Fruit fly (Drosophila melanogaster) whole organism, embryonic: ENCODE results near the gene Gcn5.
A peak's percentile ranks its signal among the peaks of the same experiment; 100 is the strongest.

Experiments
- BEAF-32 ChIP-seq: fragments of 200-800 bp; sonication (Bioruptor generic); optimal IDR thresholded peaks from 3 replicates; lab custom pipeline; 2017; ENCODE audit warnings: missing biosample characterization, missing genetic modification characterization, mild to moderate bottlenecking, moderate library complexity, missing genetic modification reagents
- CG10321 ChIP-seq: fragments of 200-800 bp; sonication (Bioruptor generic); IDR thresholded peaks from 2 replicates; pipeline ENCODE4 v1.3.6; 2022; ENCODE audit warnings: missing biosample characterization, missing genetic modification characterization
- CG10565 ChIP-seq: fragments of 200-800 bp; sonication (Bioruptor generic); optimal IDR thresholded peaks from 3 replicates; lab custom pipeline; 2016; ENCODE audit warnings: missing biosample characterization, mild to moderate bottlenecking, missing genetic modification characterization
- CG10654 ChIP-seq: fragments of 200-800 bp; sonication (Bioruptor generic); optimal IDR thresholded peaks from 2 replicates; lab custom pipeline; 2016; ENCODE audit warnings: missing biosample characterization, missing genetic modification characterization
- CG11695 ChIP-seq: fragments of 200-800 bp; sonication (Bioruptor generic); IDR thresholded peaks from 3 replicates; pipeline ENCODE4 v1.3.6; 2022; ENCODE audit warnings: missing biosample characterization, missing genetic modification characterization
- CG15269 ChIP-seq: fragments of 200-800 bp; sonication (Bioruptor generic); optimal IDR thresholded peaks from 2 replicates; lab custom pipeline; 2018; ENCODE audit warnings: missing biosample characterization, mild to moderate bottlenecking, missing genetic modification characterization, moderate library complexity
- CG16779 ChIP-seq: fragments of 200-800 bp; sonication (Bioruptor generic); IDR thresholded peaks from 2 replicates; pipeline ENCODE4 v1.3.6; 2022; ENCODE audit warnings: missing biosample characterization, missing genetic modification characterization
- CG17186 ChIP-seq: fragments of 200-800 bp; sonication (Bioruptor generic); optimal IDR thresholded peaks from 3 replicates; lab custom pipeline; 2017; ENCODE audit warnings: missing biosample characterization, missing genetic modification reagents, missing genetic modification characterization
- CG17385 ChIP-seq: fragments of 200-800 bp; sonication (Bioruptor generic); optimal IDR thresholded peaks from 3 replicates; lab custom pipeline; 2018; ENCODE audit warnings: missing biosample characterization, mild to moderate bottlenecking, missing genetic modification characterization
- CG17802 ChIP-seq: fragments of 200-800 bp; sonication (Bioruptor generic); optimal IDR thresholded peaks from 2 replicates; lab custom pipeline; 2018; ENCODE audit warnings: missing biosample characterization, mild to moderate bottlenecking, missing genetic modification characterization, moderate library complexity
- CG18476 ChIP-seq: fragments of 200-800 bp; sonication (Bioruptor generic); optimal IDR thresholded peaks from 2 replicates; lab custom pipeline; 2016; ENCODE audit warnings: missing biosample characterization, mild to moderate bottlenecking, missing genetic modification characterization
- CG2678 ChIP-seq: fragments of 200-800 bp; sonication (Bioruptor generic); optimal IDR thresholded peaks from 3 replicates; lab custom pipeline; 2019; ENCODE audit warnings: missing biosample characterization, mild to moderate bottlenecking, missing genetic modification characterization, moderate library complexity
- CG2712 ChIP-seq: fragments of 200-800 bp; optimal IDR thresholded peaks from 3 replicates; lab custom pipeline; 2019; ENCODE audit warnings: missing biosample characterization, mild to moderate bottlenecking, missing genetic modification characterization, moderate library complexity
- CG43689 ChIP-seq: fragments of 200-800 bp; sonication (Bioruptor generic); IDR thresholded peaks from 2 replicates; pipeline ENCODE4 v1.3.6; 2022; ENCODE audit warnings: missing biosample characterization, missing genetic modification characterization
- CG4424 ChIP-seq: fragments of 200-800 bp; sonication (Bioruptor generic); optimal IDR thresholded peaks from 3 replicates; lab custom pipeline; 2016; ENCODE audit warnings: missing biosample characterization, missing genetic modification characterization
- CG7963 ChIP-seq: fragments of 200-800 bp; sonication (Bioruptor generic); IDR thresholded peaks from 3 replicates; pipeline ENCODE4 v1.3.6; 2022; ENCODE audit warnings: missing biosample characterization, missing genetic modification characterization; ENCODE audit not compliant: partially characterized antibody
- CG9609 ChIP-seq: fragments of 200-800 bp; sonication (Bioruptor generic); optimal IDR thresholded peaks from 3 replicates; lab custom pipeline; 2016; ENCODE audit warnings: missing biosample characterization, missing genetic modification characterization
- CTCF ChIP-seq: fragments of 200-800 bp; sonication (Bioruptor generic); optimal IDR thresholded peaks from 2 replicates; lab custom pipeline; 2017; ENCODE audit warnings: missing biosample characterization, mild to moderate bottlenecking, missing genetic modification characterization, moderate library complexity
- CoRest ChIP-seq: fragments of 200-800 bp; sonication (Bioruptor generic); optimal IDR thresholded peaks from 3 replicates; lab custom pipeline; 2018; ENCODE audit warnings: missing biosample characterization, mild to moderate bottlenecking, missing genetic modification characterization, moderate library complexity
- E2f2 ChIP-seq: fragments of 200-800 bp; sonication (Bioruptor generic); IDR thresholded peaks from 2 replicates; pipeline ENCODE4 v1.3.6; 2022; ENCODE audit warnings: missing biosample characterization, missing genetic modification characterization
- Fer3 ChIP-seq: fragments of 200-800 bp; sonication (Bioruptor generic); optimal IDR thresholded peaks from 2 replicates; lab custom pipeline; 2018; ENCODE audit warnings: missing biosample characterization, mild to moderate bottlenecking, missing genetic modification characterization, moderate library complexity
- GATAe ChIP-seq: fragments of 200-800 bp; sonication (Bioruptor generic); conservative IDR thresholded peaks from 2 replicates; pipeline ENCODE4 v1.3.6; 2022; ENCODE audit warnings: missing biosample characterization, missing genetic modification characterization
- Hey ChIP-seq: fragments of 200-800 bp; sonication (Bioruptor generic); optimal IDR thresholded peaks from 3 replicates; lab custom pipeline; 2018; ENCODE audit warnings: missing biosample characterization, mild to moderate bottlenecking, missing genetic modification characterization
- Kr ChIP-seq: fragments of 200-800 bp; sonication (Bioruptor generic); optimal IDR thresholded peaks from 2 replicates; lab custom pipeline; 2017; ENCODE audit warnings: missing biosample characterization, mild to moderate bottlenecking, missing genetic modification characterization
- Med ChIP-seq: fragments of 200-800 bp; sonication (Bioruptor generic); peaks from one replicate; lab custom pipeline; 2016; ENCODE audit warnings: missing biosample characterization, missing genetic modification characterization, mild to moderate bottlenecking, inconsistent platforms, moderate library complexity
- Nf-YC ChIP-seq: fragments of 200-800 bp; optimal IDR thresholded peaks from 3 replicates; lab custom pipeline; 2019; ENCODE audit warnings: missing biosample characterization, mild to moderate bottlenecking, missing genetic modification characterization, moderate library complexity
- Scr ChIP-seq: fragments of 200-800 bp; sonication (Bioruptor generic); IDR thresholded peaks from 2 replicates; pipeline ENCODE4 v1.3.6; 2022; ENCODE audit warnings: missing biosample characterization, missing genetic modification characterization; ENCODE audit not compliant: partially characterized antibody
- Six4 ChIP-seq: fragments of 200-800 bp; sonication (Bioruptor generic); optimal IDR thresholded peaks from 2 replicates; lab custom pipeline; 2016; ENCODE audit warnings: missing biosample characterization, missing genetic modification characterization
- Sox102F ChIP-seq: fragments of 200-800 bp; sonication (Bioruptor generic); optimal IDR thresholded peaks from 2 replicates; lab custom pipeline; 2018; ENCODE audit warnings: missing biosample characterization, mild to moderate bottlenecking, missing genetic modification characterization, moderate library complexity
- Spps ChIP-seq: fragments of 200-800 bp; sonication (Bioruptor generic); optimal IDR thresholded peaks from 2 replicates; lab custom pipeline; 2018; ENCODE audit warnings: missing biosample characterization, mild to moderate bottlenecking, missing genetic modification characterization
- aop ChIP-seq: fragments of 200-800 bp; sonication (Bioruptor generic); IDR thresholded peaks from 2 replicates; pipeline ENCODE4 v1.3.6; 2022; ENCODE audit warnings: missing biosample characterization, missing genetic modification characterization
- ara ChIP-seq: fragments of 200-800 bp; sonication (Bioruptor generic); IDR thresholded peaks from 2 replicates; pipeline ENCODE4 v1.3.6; 2022; ENCODE audit warnings: missing biosample characterization, missing genetic modification characterization
- ato ChIP-seq: fragments of 200-800 bp; sonication (Bioruptor generic); IDR thresholded peaks from 2 replicates; pipeline ENCODE4 v1.3.6; 2022; ENCODE audit warnings: missing biosample characterization, missing genetic modification characterization; ENCODE audit not compliant: partially characterized antibody
- bowl ChIP-seq: fragments of 200-800 bp; sonication (Bioruptor generic); IDR thresholded peaks from 2 replicates; pipeline ENCODE4 v1.3.6; 2022; ENCODE audit warnings: missing biosample characterization, missing genetic modification characterization
- cg ChIP-seq: fragments of 200-800 bp; sonication (Bioruptor generic); optimal IDR thresholded peaks from 3 replicates; lab custom pipeline; 2019; ENCODE audit warnings: missing biosample characterization, mild to moderate bottlenecking, missing genetic modification characterization, moderate library complexity
- chinmo ChIP-seq: fragments of 200-800 bp; sonication (Bioruptor generic); IDR thresholded peaks from 4 replicates; pipeline ENCODE4 v1.3.6; 2022; ENCODE audit warnings: missing biosample characterization, missing genetic modification characterization; ENCODE audit not compliant: partially characterized antibody
- dan ChIP-seq: fragments of 200-800 bp; sonication (Bioruptor generic); IDR thresholded peaks from 2 replicates; pipeline ENCODE4 v1.3.6; 2022; ENCODE audit warnings: missing biosample characterization, missing genetic modification characterization
- dmrt11E ChIP-seq: fragments of 200-800 bp; sonication (Bioruptor generic); optimal IDR thresholded peaks from 3 replicates; lab custom pipeline; 2018; ENCODE audit warnings: missing biosample characterization, mild to moderate bottlenecking, missing genetic modification characterization, moderate library complexity
- h ChIP-seq: fragments of >200 bp; optimal IDR thresholded peaks from 2 replicates; lab custom pipeline; 2017
- lbe ChIP-seq: fragments of 200-800 bp; sonication (Bioruptor generic); optimal IDR thresholded peaks from 2 replicates; lab custom pipeline; 2016; ENCODE audit warnings: missing biosample characterization, mild to moderate bottlenecking, missing genetic modification characterization
- mirr ChIP-seq: fragments of 200-800 bp; sonication (Bioruptor generic); optimal IDR thresholded peaks from 3 replicates; lab custom pipeline; 2018; ENCODE audit warnings: missing biosample characterization, mild to moderate bottlenecking, missing genetic modification characterization
- nerfin-1 ChIP-seq: fragments of 200-800 bp; sonication (Bioruptor generic); optimal IDR thresholded peaks from 3 replicates; lab custom pipeline; 2019; ENCODE audit warnings: missing biosample characterization, mild to moderate bottlenecking, missing genetic modification characterization, moderate library complexity
- nmo ChIP-seq: fragments of 200-800 bp; sonication (Bioruptor generic); optimal IDR thresholded peaks from 2 replicates; lab custom pipeline; 2018; ENCODE audit warnings: missing biosample characterization, mild to moderate bottlenecking, missing genetic modification characterization, moderate library complexity
- org-1 ChIP-seq: fragments of 200-800 bp; sonication (Bioruptor generic); optimal IDR thresholded peaks from 2 replicates; lab custom pipeline; 2017; ENCODE audit warnings: missing biosample characterization, missing genetic modification characterization
- sc ChIP-seq, 3 experiments: fragments of >200 bp in 2 of 3; fragments of 200-800 bp in 1 of 3; sonication (Bioruptor generic) in 1 of 3; optimal IDR thresholded peaks; 2 replicates in 2 of 3; 3 replicates in 1 of 3; lab custom pipeline; 2017; ENCODE audit warnings: mild to moderate bottlenecking in 1 of 3, missing biosample characterization in 1 of 3, missing genetic modification characterization in 1 of 3, missing genetic modification reagents in 1 of 3
- sim ChIP-seq: fragments of 200-800 bp; sonication (Bioruptor generic); IDR thresholded peaks from 2 replicates; pipeline ENCODE4 v1.3.6; 2022; ENCODE audit warnings: missing biosample characterization, missing genetic modification characterization
- tap ChIP-seq: fragments of 200-800 bp; optimal IDR thresholded peaks from 3 replicates; lab custom pipeline; 2019; ENCODE audit warnings: missing biosample characterization, mild to moderate bottlenecking, missing genetic modification characterization, moderate library complexity
- unpg ChIP-seq: fragments of 200-800 bp; sonication (Bioruptor generic); optimal IDR thresholded peaks from 3 replicates; lab custom pipeline; 2018; ENCODE audit warnings: missing biosample characterization, mild to moderate bottlenecking, missing genetic modification characterization, moderate library complexity
- zf30C ChIP-seq: fragments of 200-800 bp; sonication (Bioruptor generic); optimal IDR thresholded peaks from 3 replicates; lab custom pipeline; 2018; ENCODE audit warnings: missing biosample characterization, mild to moderate bottlenecking, missing genetic modification characterization

The Gcn5 gene

DNA sequence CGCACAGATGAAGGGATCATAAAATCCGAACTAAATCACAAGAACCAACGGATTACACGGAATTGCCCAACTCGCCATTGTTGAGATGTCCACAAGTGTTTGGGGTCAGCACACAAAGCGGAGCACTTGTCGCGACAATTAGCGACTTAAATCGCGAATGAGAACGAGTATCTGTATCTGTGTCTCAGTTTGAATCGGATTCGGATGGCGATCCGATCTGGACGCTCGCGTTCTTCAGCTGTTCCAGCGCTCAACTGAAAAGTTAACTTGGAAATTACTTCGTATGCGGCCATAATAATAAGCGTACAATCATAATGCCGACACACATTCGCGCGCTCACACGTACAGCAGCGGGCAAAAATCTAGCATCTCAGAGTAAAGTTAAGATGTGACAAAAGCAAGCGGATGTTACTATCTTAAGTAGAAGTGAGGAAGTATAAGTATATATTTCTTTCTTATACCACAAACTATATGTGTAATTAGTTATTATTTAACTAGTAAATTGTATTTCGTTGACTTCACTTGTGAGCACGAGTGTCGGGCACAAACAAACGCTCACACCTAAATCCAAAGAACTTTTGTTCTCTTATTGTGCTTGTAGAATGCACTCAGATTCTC lies 33.3 kb downstream of the Gcn5 start, which contains the start of gene CG10660 (continued):
- TF ChIP-seq Sox102F: peak; percentile 93
- peak; percentile 85 for TF ChIP-seq org-1 (GFP tag; lab: Kevin White, UChicago)
- peak; percentile 80 for TF ChIP-seq CG4424 (GFP tag; lab: Kevin White, UChicago)
- TF ChIP-seq ara (GFP tag; lab: Robert Waterston, UW): peak; percentile 78
- peak; percentile 66 for TF ChIP-seq Six4 (GFP tag; lab: Kevin White, UChicago)
- TF ChIP-seq Hey: peak; percentile 20
- no peak for TF ChIP-seq h (lab: Kevin White, UChicago)
- TF ChIP-seq Fer3 (tag; lab: Kevin White, UChicago): peak; percentile 81
- peak; percentile 91 for TF ChIP-seq CG15269 (tag; lab: Kevin White, UChicago)
- TF ChIP-seq CTCF (GFP tag; lab: Kevin White, UChicago): peak; percentile 41
- TF ChIP-seq CG17802: peak; percentile 65
- peak; percentile 49 for TF ChIP-seq CG17186 (GFP tag; lab: Kevin White, UChicago)
- TF ChIP-seq unpg: peak; percentile 94
- peak; percentile 70 for TF ChIP-seq nerfin-1 (tag; lab: Kevin White, UChicago)
- TF ChIP-seq chinmo (GFP tag; lab: Robert Waterston, UW): no peak
- TF ChIP-seq CG18476 (GFP tag; lab: Kevin White, UChicago): peak; percentile 87
- peak; percentile 50 for TF ChIP-seq CG10565
- TF ChIP-seq dmrt11E (tag; lab: Kevin White, UChicago): peak; percentile 77
- peak; percentile 95 for TF ChIP-seq Med (GFP tag; lab: Kevin White, UChicago)
- peak; percentile 37 for TF ChIP-seq Nf-YC
- TF ChIP-seq E2f2 (GFP tag; lab: Robert Waterston, UW): peak; percentile 71
- peak; percentile 69; the same call in 1 of the 2 replicates for TF ChIP-seq CG10321
- TF ChIP-seq aop (GFP tag; lab: Robert Waterston, UW): 0 out of 2 replicates have a peak, but pooled peaks have one; percentile 39
- no peak for TF ChIP-seq zf30C (GFP tag; lab: Kevin White, UChicago)
- peak; percentile 91 for TF ChIP-seq nmo (GFP tag; lab: Kevin White, UChicago)
- TF ChIP-seq BEAF-32 (GFP tag; lab: Kevin White, UChicago): no peak
- peak; percentile 66; the same call in 1 of the 2 replicates for TF ChIP-seq bowl (GFP tag; lab: Robert Waterston, UW)
- peak; percentile 13 for TF ChIP-seq mirr (GFP tag; lab: Kevin White, UChicago)
- peak; percentile 86 for TF ChIP-seq CG2678
- 0 out of 2 replicates have a peak, but pooled peaks have one; percentile 18 for TF ChIP-seq CG43689 (GFP tag; lab: Robert Waterston, UW)
- no peak for TF ChIP-seq Kr
- TF ChIP-seq GATAe (GFP tag; lab: Robert Waterston, UW): peak; percentile 33; the same call in 1 of the 2 replicates
- TF ChIP-seq CG7963 (GFP tag; lab: Robert Waterston, UW): no peak
- peak; percentile 87 for TF ChIP-seq CoRest
- TF ChIP-seq CG16779: 0 out of 2 replicates have a peak, but pooled peaks have one; percentile 55
- no peak for TF ChIP-seq dan (GFP tag; lab: Robert Waterston, UW)
- peak; percentile 11 for TF ChIP-seq cg (GFP tag; lab: Kevin White, UChicago)
- peak; percentile 87 for TF ChIP-seq CG11695 (GFP tag; lab: Robert Waterston, UW)
- TF ChIP-seq Scr (GFP tag; lab: Robert Waterston, UW): no peak
- TF ChIP-seq sim (GFP tag; lab: Robert Waterston, UW): peak; percentile 85
- TF ChIP-seq CG9609 (GFP tag; lab: Kevin White, UChicago): peak; percentile 31
- TF ChIP-seq tap (tag; lab: Kevin White, UChicago): peak; percentile 90
- TF ChIP-seq lbe (GFP tag; lab: Kevin White, UChicago): peak; percentile 80
- TF ChIP-seq CG10654 (GFP tag; lab: Kevin White, UChicago): peak; percentile 95
- no peak for TF ChIP-seq sc (optimal IDR thresholded peaks at IDR 0.05; lab: Kevin White, UChicago)
- TF ChIP-seq sc (GFP tag; optimal IDR thresholded peaks at IDR 0.05; lab: Kevin White, UChicago): peak; percentile 85
- peak; percentile 88 for TF ChIP-seq CG17385 (GFP tag; lab: Kevin White, UChicago)
- TF ChIP-seq Spps (tag; lab: Kevin White, UChicago): peak; percentile 69
- TF ChIP-seq ato: no peak
- peak; percentile 91 for TF ChIP-seq CG2712 (tag; lab: Kevin White, UChicago)
